Worm (Caenorhabditis elegans) whole organism, late embryonic: ENCODE results near the gene rol-8.

Experiments
- F13H6.1 ChIP-seq: sonication (generic microtip); optimal IDR thresholded peaks from 2 replicates; lab custom pipeline; 2016; ENCODE audit warnings: missing genetic modification characterization, missing compliant biosample characterization
- T23F11.4 ChIP-seq: fragments of 200-800 bp; sonication (Bioruptor generic); optimal IDR thresholded peaks from 2 replicates; lab custom pipeline; 2018; ENCODE audit warnings: mild to moderate bottlenecking, missing genetic modification characterization, missing compliant biosample characterization
- ceh-18 ChIP-seq: sonication (generic microtip); optimal IDR thresholded peaks from 2 replicates; lab custom pipeline; 2016; ENCODE audit warnings: missing genetic modification characterization, missing compliant biosample characterization
- ceh-19 ChIP-seq: fragments of 200-800 bp; sonication (Bioruptor generic); optimal IDR thresholded peaks from 2 replicates; lab custom pipeline; 2018; ENCODE audit warnings: mild to moderate bottlenecking, missing genetic modification characterization, missing compliant biosample characterization
- ceh-22 ChIP-seq: sonication (generic microtip); optimal IDR thresholded peaks from 2 replicates; lab custom pipeline; 2017; ENCODE audit warnings: missing biosample characterization, missing genetic modification characterization
- ceh-30 ChIP-seq: fragments of 150-350 bp; optimal IDR thresholded peaks from 2 replicates; lab custom pipeline; 2014; ENCODE audit warnings: missing biosample characterization, missing genetic modification characterization
- ceh-31 ChIP-seq: sonication (generic microtip); optimal IDR thresholded peaks from 2 replicates; lab custom pipeline; 2016; ENCODE audit warnings: missing genetic modification characterization, missing compliant biosample characterization
- ceh-34 ChIP-seq: sonication (generic microtip); optimal IDR thresholded peaks from 2 replicates; lab custom pipeline; 2016; ENCODE audit warnings: mild to moderate bottlenecking, missing genetic modification characterization, missing compliant biosample characterization
- ceh-48 ChIP-seq: sonication (generic microtip); optimal IDR thresholded peaks from 2 replicates; lab custom pipeline; 2016; ENCODE audit warnings: missing genetic modification characterization, inconsistent platforms, missing compliant biosample characterization
- che-1 ChIP-seq: sonication (generic microtip); optimal IDR thresholded peaks from 2 replicates; lab custom pipeline; 2016; ENCODE audit warnings: mild to moderate bottlenecking, missing genetic modification characterization, missing compliant biosample characterization
- ets-4 ChIP-seq: sonication (generic microtip); optimal IDR thresholded peaks from 2 replicates; lab custom pipeline; 2016; ENCODE audit warnings: missing genetic modification characterization, missing compliant biosample characterization
- hlh-13 ChIP-seq: fragments of 200-800 bp; sonication (Bioruptor generic); optimal IDR thresholded peaks from 2 replicates; lab custom pipeline; 2018; ENCODE audit warnings: mild to moderate bottlenecking, missing genetic modification characterization, missing compliant biosample characterization
- hlh-15 ChIP-seq: sonication (generic microtip); optimal IDR thresholded peaks from 2 replicates; lab custom pipeline; 2016; ENCODE audit warnings: missing genetic modification characterization, missing compliant biosample characterization
- hlh-6 ChIP-seq: sonication (generic microtip); optimal IDR thresholded peaks from 2 replicates; lab custom pipeline; 2016; ENCODE audit warnings: missing genotype, missing genetic modification characterization, missing compliant biosample characterization
- hlh-8 ChIP-seq: sonication (generic microtip); optimal IDR thresholded peaks from 2 replicates; lab custom pipeline; 2016; ENCODE audit warnings: missing genotype, missing genetic modification characterization, missing compliant biosample characterization
- lin-11 ChIP-seq: fragments of 200-800 bp; sonication (Bioruptor generic); optimal IDR thresholded peaks from 2 replicates; lab custom pipeline; 2018; ENCODE audit warnings: mild to moderate bottlenecking, missing genetic modification characterization, missing compliant biosample characterization
- madf-2 ChIP-seq: sonication (generic microtip); optimal IDR thresholded peaks from 2 replicates; lab custom pipeline; 2017; ENCODE audit warnings: missing genetic modification characterization, missing compliant biosample characterization
- nfya-1 ChIP-seq: sonication (generic microtip); optimal IDR thresholded peaks from 2 replicates; lab custom pipeline; 2017; ENCODE audit warnings: missing genetic modification characterization, mild to moderate bottlenecking, missing compliant biosample characterization, antibody characterized with exemption, moderate library complexity
- nhr-232 ChIP-seq: sonication (generic microtip); optimal IDR thresholded peaks from 2 replicates; lab custom pipeline; 2016; ENCODE audit warnings: missing genetic modification characterization, missing compliant biosample characterization
- npax-4 ChIP-seq: sonication (generic microtip); optimal IDR thresholded peaks from 2 replicates; lab custom pipeline; 2016; ENCODE audit warnings: missing genetic modification characterization, missing compliant biosample characterization
- odd-2 ChIP-seq: sonication (generic microtip); optimal IDR thresholded peaks from 2 replicates; lab custom pipeline; 2017; ENCODE audit warnings: antibody characterized with exemption, mild to moderate bottlenecking, missing genetic modification characterization, missing compliant biosample characterization
- pat-9 ChIP-seq: fragments of 200-800 bp; sonication (Bioruptor generic); optimal IDR thresholded peaks from 2 replicates; lab custom pipeline; 2018; ENCODE audit warnings: mild to moderate bottlenecking, missing genetic modification characterization, moderate library complexity, missing compliant biosample characterization
- pax-1 ChIP-seq: fragments of 150-350 bp; optimal IDR thresholded peaks from 2 replicates; lab custom pipeline; 2014; ENCODE audit warnings: missing biosample characterization, missing genetic modification characterization
- pha-2 ChIP-seq: sonication (generic microtip); optimal IDR thresholded peaks from 2 replicates; lab custom pipeline; 2017; ENCODE audit warnings: mild to moderate bottlenecking, missing genetic modification characterization, missing compliant biosample characterization
- pha-4 ChIP-seq: fragments of 150-350 bp; optimal IDR thresholded peaks from 2 replicates; lab custom pipeline; 2018; ENCODE audit warnings: missing biosample characterization, missing genetic modification reagents, missing genetic modification characterization
- pqm-1 ChIP-seq: sonication (generic microtip); optimal IDR thresholded peaks from 2 replicates; lab custom pipeline; 2016; ENCODE audit warnings: missing genetic modification characterization, missing compliant biosample characterization
- ref-2 ChIP-seq: sonication (generic microtip); optimal IDR thresholded peaks from 2 replicates; lab custom pipeline; 2016; ENCODE audit warnings: missing genetic modification characterization, missing compliant biosample characterization
- rnt-1 ChIP-seq: sonication (generic microtip); optimal IDR thresholded peaks from 2 replicates; lab custom pipeline; 2016; ENCODE audit warnings: missing genetic modification characterization, missing compliant biosample characterization
- sdc-2 ChIP-seq: sonication (generic microtip); optimal IDR thresholded peaks from 2 replicates; lab custom pipeline; 2016; ENCODE audit warnings: missing genotype, missing genetic modification characterization, missing compliant biosample characterization
- sox-4 ChIP-seq: sonication (generic microtip); optimal IDR thresholded peaks from 2 replicates; lab custom pipeline; 2017; ENCODE audit warnings: mild to moderate bottlenecking, missing genetic modification characterization, inconsistent platforms, missing compliant biosample characterization
- tbx-2 ChIP-seq: sonication (generic microtip); optimal IDR thresholded peaks from 2 replicates; lab custom pipeline; 2016; ENCODE audit warnings: missing genetic modification characterization, missing compliant biosample characterization
- unc-42 ChIP-seq: sonication (generic microtip); optimal IDR thresholded peaks from 2 replicates; lab custom pipeline; 2016; ENCODE audit warnings: missing genotype, missing genetic modification characterization, missing compliant biosample characterization
- unc-86 ChIP-seq: sonication (generic microtip); optimal IDR thresholded peaks from 2 replicates; lab custom pipeline; 2016; ENCODE audit warnings: missing genetic modification characterization, missing compliant biosample characterization
- zip-5 ChIP-seq: sonication (generic microtip); optimal IDR thresholded peaks from 2 replicates; lab custom pipeline; 2016; ENCODE audit warnings: missing genetic modification characterization, missing compliant biosample characterization

The rol-8 gene

DNA sequence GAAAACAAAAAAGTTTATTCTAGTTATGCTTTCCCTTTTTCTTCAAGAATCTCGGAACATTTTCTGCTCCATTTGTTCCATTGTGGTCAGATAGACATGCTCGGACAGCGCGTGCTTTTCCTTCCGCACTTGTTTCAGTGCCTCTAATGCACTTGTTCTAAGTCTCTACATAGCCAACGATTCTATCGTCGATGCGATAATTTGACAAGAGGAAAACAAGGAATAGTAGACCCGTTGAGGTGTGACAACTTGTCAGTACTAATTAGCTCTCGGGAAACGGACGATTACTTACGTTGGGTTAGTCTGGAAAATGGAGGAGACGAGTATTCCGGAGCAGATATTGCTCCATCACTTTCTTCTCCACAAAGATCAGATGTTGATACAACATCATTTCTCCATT, 44.4 kb downstream of the rol-8 start:
- TF ChIP-seq zip-5 (tag; lab: Kevin White, UChicago) (no peak), ceh-30 (tag; lab: Kevin White, UChicago) (no peak), ceh-31 (peak; percentile 1)

DNA sequence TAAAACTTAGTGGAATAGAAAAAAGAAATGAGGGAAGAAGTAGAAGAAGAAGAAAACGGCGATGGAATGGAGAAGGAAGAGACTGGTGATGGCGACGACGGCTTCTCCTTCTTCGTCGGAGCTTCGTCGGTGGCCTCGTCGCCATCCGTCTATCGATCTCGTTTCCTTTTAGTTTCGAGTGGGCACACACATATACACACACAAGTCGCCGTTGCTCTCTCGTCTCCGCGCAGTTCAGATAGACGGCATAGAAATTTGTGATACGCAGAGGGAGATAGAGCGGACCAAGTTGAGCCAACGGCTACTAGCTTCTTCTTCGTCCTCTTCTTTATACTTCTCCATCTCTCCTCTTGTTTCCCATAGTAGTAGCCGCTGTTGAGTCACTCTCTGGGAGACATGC, 49.3 kb downstream of the rol-8 start:
- no peak for TF ChIP-seq pha-2 (tag; lab: Kevin White, UChicago)
- no peak for TF ChIP-seq ref-2 (tag; lab: Kevin White, UChicago)
- peak; percentile 73 for TF ChIP-seq ceh-31
- TF ChIP-seq che-1 (tag; lab: Kevin White, UChicago) = no peak
- no peak for TF ChIP-seq ets-4 (tag; lab: Kevin White, UChicago)
- TF ChIP-seq rnt-1 (tag; lab: Kevin White, UChicago) = no peak
- no peak for TF ChIP-seq pax-1 (tag; lab: Kevin White, UChicago)
- TF ChIP-seq ceh-34 = peak; percentile 1
- peak; percentile 24 for TF ChIP-seq F13H6.1 (tag; lab: Kevin White, UChicago)
- TF ChIP-seq nfya-1 = peak; percentile 12
- TF ChIP-seq ceh-19 = no peak
- no peak for TF ChIP-seq madf-2 (tag; lab: Kevin White, UChicago)
- TF ChIP-seq T23F11.4 (GFP tag; lab: Kevin White, UChicago) = no peak
- peak; percentile 28 for TF ChIP-seq unc-42 (tag; lab: Kevin White, UChicago)
- no peak for TF ChIP-seq hlh-8 (tag; lab: Kevin White, UChicago)
- TF ChIP-seq ceh-48 = peak; percentile 74
- peak; percentile 36 for TF ChIP-seq tbx-2 (tag; lab: Kevin White, UChicago)
- no peak for TF ChIP-seq ceh-18 (tag; lab: Kevin White, UChicago)
- no peak for TF ChIP-seq hlh-6 (tag; lab: Kevin White, UChicago)

DNA sequence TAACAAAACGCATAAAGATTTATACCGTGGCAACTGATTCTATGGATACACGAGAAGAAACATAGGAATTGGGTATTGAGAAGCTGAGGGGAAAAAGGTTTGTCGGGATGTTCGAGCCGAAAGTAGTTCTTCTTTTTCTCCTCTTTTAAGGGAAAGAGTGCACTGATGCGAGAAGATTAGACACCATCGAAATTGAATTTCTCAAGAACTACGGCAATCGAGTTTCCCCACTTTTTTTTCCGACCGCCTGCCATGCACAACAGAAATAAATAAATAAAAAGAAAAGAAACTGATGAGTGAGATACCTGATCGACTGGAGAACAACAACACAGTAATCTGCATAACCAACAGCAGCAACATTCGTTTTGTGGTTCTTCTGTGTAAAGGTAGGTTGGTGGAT, 50.4 kb downstream of the rol-8 start:
- no peak for TF ChIP-seq hlh-13 (GFP tag; lab: Kevin White, UChicago)
- peak; percentile 84 for TF ChIP-seq unc-42 (tag; lab: Kevin White, UChicago)

DNA sequence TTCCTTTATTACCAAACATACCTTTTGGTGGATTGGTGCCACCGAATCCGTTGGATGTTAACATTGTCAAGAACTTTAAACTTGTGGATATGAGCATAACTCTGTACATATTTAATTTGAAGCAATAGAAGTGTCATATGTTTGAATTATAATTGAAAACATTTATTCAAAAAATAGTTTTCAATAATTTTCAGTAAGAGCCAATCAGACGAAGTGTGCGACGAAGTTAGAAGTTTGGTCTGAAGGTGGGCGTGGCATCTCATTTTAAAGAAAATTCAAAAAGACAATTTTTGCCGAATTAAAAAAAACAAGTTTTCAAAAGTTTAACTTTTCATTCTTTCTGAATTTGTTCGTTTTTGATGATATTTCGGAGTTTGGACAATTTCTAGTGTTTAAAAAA, 50.9 kb downstream of the rol-8 start, which contains the start of gene syd-1:
Gene syd-1, minus strand, starts transcription at position 101 of the 400 bp plus-strand sequence.
- TF ChIP-seq ceh-22 (no peak), npax-4 (tag; lab: Kevin White, UChicago) (no peak), unc-86 (tag; lab: Kevin White, UChicago) (no peak), ceh-19 (no peak), odd-2 (tag; lab: Kevin White, UChicago) (no peak), sdc-2 (no peak), lin-11 (tag; lab: Kevin White, UChicago) (no peak), pqm-1 (tag; lab: Kevin White, UChicago) (no peak), ceh-18 (tag; lab: Kevin White, UChicago) (no peak), nhr-232 (tag; lab: Kevin White, UChicago) (no peak), pat-9 (no peak), madf-2 (tag; lab: Kevin White, UChicago) (no peak), sox-4 (no peak), pha-4 (tag; lab: Kevin White, UChicago) (no peak), ceh-30 (tag; lab: Kevin White, UChicago) (no peak), hlh-15 (tag; lab: Kevin White, UChicago) (no peak), ref-2 (tag; lab: Kevin White, UChicago) (no peak)
